Fruit fly (Drosophila melanogaster): ENCODE data around the gene CG8031.

The CG8031 gene

DNA sequence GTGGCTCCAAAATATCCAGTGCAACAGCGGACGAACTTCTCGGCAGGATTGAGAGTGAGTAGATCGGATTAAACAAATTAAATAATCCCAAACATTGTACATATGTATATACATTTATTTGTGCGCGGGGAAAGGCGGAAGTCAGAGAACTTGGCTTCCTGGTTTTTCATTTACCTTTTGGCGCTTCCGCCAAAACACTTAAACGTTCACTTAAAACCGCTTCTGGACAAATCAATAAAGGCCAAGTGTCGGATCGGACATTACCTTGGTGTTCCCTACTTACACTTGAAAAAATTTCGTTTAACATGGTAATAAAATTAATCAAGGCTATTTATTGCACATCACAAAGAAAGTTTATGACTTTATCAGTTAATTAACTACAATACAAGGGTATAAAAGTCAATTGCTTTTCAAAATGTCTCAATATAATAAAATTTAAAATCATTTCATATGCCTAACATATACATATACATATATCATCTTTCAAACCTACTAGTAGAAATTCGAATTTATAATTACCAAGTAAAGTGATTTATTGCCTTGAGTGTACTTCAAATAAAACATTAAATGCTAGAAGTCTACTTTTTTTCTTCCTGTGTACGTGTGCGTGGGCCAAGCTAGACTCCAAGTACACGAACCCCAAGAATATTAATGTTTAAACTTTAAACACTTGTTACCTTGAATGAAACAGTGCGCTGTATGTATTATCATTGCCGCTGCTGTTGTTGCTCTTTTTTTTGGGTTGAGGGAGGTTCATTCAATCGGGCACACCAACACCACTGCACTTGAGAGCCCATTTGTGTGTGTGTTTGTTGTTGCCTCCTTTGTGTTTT is 29.6 kb downstream of the CG8031 start (continued):
- TF ChIP-seq Lpt (GFP tag; optimal IDR thresholded peaks at IDR 0.05) (no peak), CG17568 (GFP tag; optimal IDR thresholded peaks at IDR 0.05) (peak; percentile 19), onecut (GFP tag; IDR thresholded peaks at IDR 0.05) (peak; percentile 86), Atf-2 (GFP tag; optimal IDR thresholded peaks at IDR 0.05) (peak; percentile 33), dpn (GFP tag; optimal IDR thresholded peaks at IDR 0.05) (peak; percentile 38 to 41), ato (GFP tag; IDR thresholded peaks at IDR 0.05; ENCODE audit: partially characterized antibody) (no peak), lola (GFP tag; optimal IDR thresholded peaks at IDR 0.05) (peak in 2 of 3 experiments; percentile 65 to 68), otp (GFP tag; IDR thresholded peaks at IDR 0.05) (no peak), tgo (GFP tag; IDR thresholded peaks at IDR 0.05) (peak; percentile 57; the same call in 1 of the 3 replicates), CG6654 (GFP tag; optimal IDR thresholded peaks at IDR 0.05) (peak; percentile 49)

DNA sequence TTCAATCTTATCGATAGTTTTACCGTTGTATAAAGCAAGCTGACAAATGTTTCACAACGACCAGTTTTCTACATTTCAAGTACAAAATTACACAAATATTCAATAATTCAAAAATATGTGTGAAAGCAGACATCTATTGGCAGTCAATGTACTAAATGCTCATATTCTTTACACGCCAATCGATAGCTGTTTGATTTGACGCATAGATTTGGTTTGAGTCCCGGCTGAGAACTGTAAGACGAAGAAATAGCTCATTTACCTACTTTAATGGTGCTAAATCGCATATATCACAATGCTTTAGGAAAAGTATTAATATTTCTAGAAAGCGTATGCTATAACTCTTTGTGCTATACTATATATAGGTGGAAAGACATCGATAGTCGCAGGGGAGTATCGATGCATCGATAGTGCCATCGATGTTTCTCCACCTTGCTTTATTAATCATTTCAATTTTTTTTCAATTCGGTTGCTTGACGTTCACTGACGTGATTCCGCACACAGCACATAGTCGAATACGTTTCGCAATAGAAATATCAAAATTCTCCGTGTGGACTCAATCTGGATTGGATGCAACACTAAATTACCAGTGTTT is 30.4 kb downstream of the CG8031 start, which contains the start of gene Paip2:
TSS of gene Paip2 (plus strand) at position 165 of the 592 bp plus-strand sequence.
- TF ChIP-seq HmgZ (tag; optimal IDR thresholded peaks at IDR 0.05) (peak; percentile 43), YL-1 (GFP tag; optimal IDR thresholded peaks at IDR 0.05) (peak; percentile 73), NfI (GFP tag; optimal IDR thresholded peaks at IDR 0.05) (peak; percentile 5), CG10147 (GFP tag; optimal IDR thresholded peaks at IDR 0.05) (peak; percentile 40), pros (GFP tag; optimal IDR thresholded peaks at IDR 0.05) (no peak), nmo (GFP tag; optimal IDR thresholded peaks at IDR 0.05) (peak; percentile 71), jigr1 (GFP tag; IDR thresholded peaks at IDR 0.05) (no peak), pita (GFP tag; optimal IDR thresholded peaks at IDR 0.05) (peak; percentile 89), MESR4 (GFP tag; optimal IDR thresholded peaks at IDR 0.05) (peak; percentile 78), CG9609 (GFP tag; optimal IDR thresholded peaks at IDR 0.05) (no peak), grn (GFP tag; optimal IDR thresholded peaks at IDR 0.05) (peak; percentile 68), CG12299 (tag; optimal IDR thresholded peaks at IDR 0.05) (peak; percentile 5), Mes4 (GFP tag; optimal IDR thresholded peaks at IDR 0.05) (no peak), bab2 (GFP tag; optimal IDR thresholded peaks at IDR 0.05) (no peak), Dip3 (GFP tag; optimal IDR thresholded peaks at IDR 0.05) (peak; percentile 9), CG12769 (tag; optimal IDR thresholded peaks at IDR 0.05) (peak; percentile 24), CG2712 (tag; optimal IDR thresholded peaks at IDR 0.05) (peak; percentile 60), CG12155 (GFP tag; optimal IDR thresholded peaks at IDR 0.05) (peak; percentile 9), grau (tag; optimal IDR thresholded peaks at IDR 0.05) (peak; percentile 15), CG12391 (tag; optimal IDR thresholded peaks at IDR 0.05) (peak; percentile 40), insv (GFP tag; optimal IDR thresholded peaks at IDR 0.05) (peak in 1 of 2 experiments; percentile 32), row (GFP tag; IDR thresholded peaks at IDR 0.05) (0 out of 3 replicates have a peak, but pooled peaks have one; percentile 21), usp (GFP tag; optimal IDR thresholded peaks at IDR 0.05) (no peak), Scr (GFP tag; IDR thresholded peaks at IDR 0.05; ENCODE audit: partially characterized antibody) (peak; percentile 99), Dip2 (GFP tag; IDR thresholded peaks at IDR 0.05) (no peak), Stat92E (GFP tag; optimal IDR thresholded peaks at IDR 0.05) (peak in 1 of 3 experiments; percentile 77), Max (GFP tag; optimal IDR thresholded peaks at IDR 0.05) (no peak), CG6683 (GFP tag; optimal IDR thresholded peaks at IDR 0.05) (no peak), Sry-β (GFP tag; optimal IDR thresholded peaks at IDR 0.05) (no peak), CG2678 (tag; optimal IDR thresholded peaks at IDR 0.05) (no peak), al (GFP tag; IDR thresholded peaks at IDR 0.05) (0 out of 2 replicates have a peak, but pooled peaks have one; percentile 24), HLH4C (GFP tag; IDR thresholded peaks at IDR 0.05; ENCODE audit: partially characterized antibody) (peak; percentile 99), CG17328 (GFP tag; IDR thresholded peaks at IDR 0.05) (no peak), Ets97D (GFP tag; optimal IDR thresholded peaks at IDR 0.05) (peak; percentile 79), Abd-B (GFP tag; optimal IDR thresholded peaks at IDR 0.05) (peak; percentile 74), CG30020 (tag; optimal IDR thresholded peaks at IDR 0.05) (peak; percentile 32)
